Fruit fly (Drosophila melanogaster) whole organism, prepupa: ENCODE measurements around the gene CG10841.

Experiments used
- Blimp-1 ChIP-seq: fragments of 200-800 bp; sonication (Bioruptor generic); optimal IDR thresholded peaks from 3 replicates; lab custom pipeline; 2017; ENCODE audit warnings: missing biosample characterization, missing genetic modification characterization, mild to moderate bottlenecking, moderate library complexity, missing genetic modification reagents
- CG10631 ChIP-seq: fragments of 200-800 bp; sonication (Bioruptor generic); optimal IDR thresholded peaks from 2 replicates; lab custom pipeline; 2016; ENCODE audit warnings: missing biosample characterization, missing genetic modification characterization
- CG10669 ChIP-seq: fragments of 200-800 bp; sonication (Bioruptor generic); optimal IDR thresholded peaks from 3 replicates; lab custom pipeline; 2018; ENCODE audit warnings: missing biosample characterization, mild to moderate bottlenecking, missing genetic modification characterization, moderate library complexity
- CG11294 ChIP-seq: fragments of 200-800 bp; sonication (Bioruptor generic); IDR thresholded peaks from 2 replicates; pipeline ENCODE4 v1.3.6; 2022; ENCODE audit warnings: missing biosample characterization, missing genetic modification characterization
- CG11762 ChIP-seq: fragments of 200-800 bp; sonication (Bioruptor generic); optimal IDR thresholded peaks from 3 replicates; lab custom pipeline; 2016; ENCODE audit warnings: missing biosample characterization, missing genetic modification characterization; ENCODE audit not compliant: insufficient read depth
- CG11902 ChIP-seq: fragments of 200-800 bp; sonication (Bioruptor generic); optimal IDR thresholded peaks from 3 replicates; lab custom pipeline; 2016; ENCODE audit warnings: missing biosample characterization, missing genetic modification characterization
- CG15336 ChIP-seq: fragments of 200-800 bp; sonication (Bioruptor generic); IDR thresholded peaks from 2 replicates; pipeline ENCODE4 v1.3.6; 2022; ENCODE audit warnings: missing biosample characterization, missing genetic modification characterization
- CG1621 ChIP-seq: fragments of 200-800 bp; sonication (Bioruptor generic); optimal IDR thresholded peaks from 3 replicates; lab custom pipeline; 2018; ENCODE audit warnings: missing biosample characterization, mild to moderate bottlenecking, missing genetic modification characterization
- CG3032 ChIP-seq: fragments of 200-800 bp; optimal IDR thresholded peaks from 2 replicates; lab custom pipeline; 2019; ENCODE audit warnings: missing biosample characterization, mild to moderate bottlenecking, missing genetic modification characterization, moderate library complexity
- CG31627 ChIP-seq: fragments of 200-800 bp; sonication (Bioruptor generic); optimal IDR thresholded peaks from 3 replicates; lab custom pipeline; 2016; ENCODE audit warnings: missing biosample characterization, missing genetic modification characterization
- CG32006 ChIP-seq: fragments of 200-800 bp; sonication (Bioruptor generic); optimal IDR thresholded peaks from 3 replicates; lab custom pipeline; 2017; ENCODE audit warnings: missing biosample characterization, mild to moderate bottlenecking, missing genetic modification characterization
- CG34406 ChIP-seq: fragments of 200-800 bp; sonication (Bioruptor generic); optimal IDR thresholded peaks from 3 replicates; lab custom pipeline; 2016; ENCODE audit warnings: missing biosample characterization, missing genetic modification characterization
- CG6163 ChIP-seq: fragments of 200-800 bp; sonication (Bioruptor generic); IDR thresholded peaks from 3 replicates; pipeline ENCODE4 v1.3.6; 2022; ENCODE audit warnings: missing biosample characterization, missing genetic modification characterization
- CG6276 ChIP-seq: fragments of 200-800 bp; sonication (Bioruptor generic); optimal IDR thresholded peaks from 2 replicates; lab custom pipeline; 2017; ENCODE audit warnings: missing biosample characterization, mild to moderate bottlenecking, missing genetic modification characterization
- CG6792 ChIP-seq: fragments of 200-800 bp; sonication (Bioruptor generic); optimal IDR thresholded peaks from 3 replicates; lab custom pipeline; 2016; ENCODE audit warnings: missing biosample characterization, missing genetic modification characterization
- CG6854 ChIP-seq: fragments of 200-800 bp; sonication (Bioruptor generic); optimal IDR thresholded peaks from 2 replicates; lab custom pipeline; 2017; ENCODE audit warnings: missing biosample characterization, mild to moderate bottlenecking, missing genetic modification characterization
- CG7368 ChIP-seq: fragments of 200-800 bp; sonication (Bioruptor generic); optimal IDR thresholded peaks from 3 replicates; lab custom pipeline; 2016; ENCODE audit warnings: missing biosample characterization, missing genetic modification characterization
- CG8319 ChIP-seq: fragments of 200-800 bp; sonication (Bioruptor generic); optimal IDR thresholded peaks from 3 replicates; lab custom pipeline; 2016; ENCODE audit warnings: missing biosample characterization, missing genetic modification characterization
- CG8632 ChIP-seq: fragments of 200-800 bp; sonication (Bioruptor generic); optimal IDR thresholded peaks from 3 replicates; lab custom pipeline; 2016; ENCODE audit warnings: missing biosample characterization, missing genetic modification characterization
- Eip93F ChIP-seq: fragments of 200-800 bp; sonication (Bioruptor generic); optimal IDR thresholded peaks from 2 replicates; lab custom pipeline; 2016; ENCODE audit warnings: missing biosample characterization, mild to moderate bottlenecking, missing genetic modification characterization
- Ets96B ChIP-seq: fragments of 200-800 bp; optimal IDR thresholded peaks from 2 replicates; lab custom pipeline; 2019; ENCODE audit warnings: missing biosample characterization, mild to moderate bottlenecking, missing genetic modification characterization, moderate library complexity
- Gug ChIP-seq: fragments of 200-800 bp; sonication (Bioruptor generic); IDR thresholded peaks from 2 replicates; pipeline ENCODE4 v1.3.6; 2022; ENCODE audit warnings: missing biosample characterization, missing genetic modification characterization
- Hr38 ChIP-seq: sonication (Bioruptor generic); optimal IDR thresholded peaks from 2 replicates; lab custom pipeline; 2016; ENCODE audit warnings: missing biosample characterization, missing genetic modification characterization
- Hr4 ChIP-seq: fragments of 200-800 bp; sonication (Bioruptor generic); optimal IDR thresholded peaks from 3 replicates; lab custom pipeline; 2016; ENCODE audit warnings: missing biosample characterization, missing genetic modification characterization
- Lpt ChIP-seq: fragments of 200-800 bp; sonication (Bioruptor generic); optimal IDR thresholded peaks from 3 replicates; lab custom pipeline; 2016; ENCODE audit warnings: missing biosample characterization, missing genetic modification characterization
- Smox ChIP-seq: fragments of 200-800 bp; sonication (Bioruptor generic); optimal IDR thresholded peaks from 3 replicates; lab custom pipeline; 2016; ENCODE audit warnings: missing biosample characterization, missing genetic modification characterization
- Sox102F ChIP-seq: fragments of 200-800 bp; sonication (Bioruptor generic); optimal IDR thresholded peaks from 2 replicates; lab custom pipeline; 2016; ENCODE audit warnings: missing biosample characterization, mild to moderate bottlenecking, missing genetic modification characterization
- Sox14 ChIP-seq: fragments of 200-800 bp; sonication (Bioruptor generic); optimal IDR thresholded peaks from 3 replicates; lab custom pipeline; 2016; ENCODE audit warnings: missing biosample characterization, missing genetic modification characterization
- achi ChIP-seq: fragments of 200-800 bp; sonication (Bioruptor generic); optimal IDR thresholded peaks from 3 replicates; lab custom pipeline; 2016; ENCODE audit warnings: missing biosample characterization, missing genetic modification characterization
- acj6 ChIP-seq: fragments of 200-800 bp; sonication (Bioruptor generic); optimal IDR thresholded peaks from 3 replicates; lab custom pipeline; 2016; ENCODE audit warnings: missing biosample characterization, missing genetic modification characterization
- cyc ChIP-seq: fragments of 200-800 bp; sonication (Bioruptor generic); optimal IDR thresholded peaks from 3 replicates; lab custom pipeline; 2016; ENCODE audit warnings: missing biosample characterization, missing genetic modification characterization
- dac ChIP-seq: fragments of 200-800 bp; sonication (Bioruptor generic); optimal IDR thresholded peaks from 2 replicates; lab custom pipeline; 2017; ENCODE audit warnings: missing biosample characterization, mild to moderate bottlenecking, missing genetic modification characterization
- dsx ChIP-seq: fragments of 200-800 bp; optimal IDR thresholded peaks from 3 replicates; lab custom pipeline; 2019; ENCODE audit warnings: missing biosample characterization, mild to moderate bottlenecking, missing genetic modification characterization, moderate library complexity; ENCODE audit not compliant: poor library complexity, severe bottlenecking
- eg ChIP-seq: fragments of 200-800 bp; sonication (Bioruptor generic); IDR thresholded peaks from 3 replicates; pipeline ENCODE4 v1.3.6; 2022; ENCODE audit warnings: missing biosample characterization, missing genetic modification characterization
- esn ChIP-seq: fragments of 200-800 bp; sonication (Bioruptor generic); optimal IDR thresholded peaks from 2 replicates; lab custom pipeline; 2016; ENCODE audit warnings: missing biosample characterization, mild to moderate bottlenecking, missing genetic modification characterization, moderate library complexity
- fd59A ChIP-seq: fragments of 200-800 bp; sonication (Bioruptor generic); optimal IDR thresholded peaks from 2 replicates; lab custom pipeline; 2017; ENCODE audit warnings: missing biosample characterization, mild to moderate bottlenecking, missing genetic modification characterization, missing genetic modification reagents
- fd85E ChIP-seq: fragments of 200-800 bp; sonication (Bioruptor generic); optimal IDR thresholded peaks from 3 replicates; lab custom pipeline; 2016; ENCODE audit warnings: missing biosample characterization, missing genetic modification characterization
- lz ChIP-seq: fragments of 200-800 bp; sonication (Bioruptor generic); optimal IDR thresholded peaks from 3 replicates; lab custom pipeline; 2016; ENCODE audit warnings: missing biosample characterization, missing genetic modification characterization
- pdm3 ChIP-seq: fragments of 200-800 bp; sonication (Bioruptor generic); optimal IDR thresholded peaks from 3 replicates; lab custom pipeline; 2016; ENCODE audit warnings: missing biosample characterization, missing genetic modification characterization
- salr ChIP-seq, 2 experiments: fragments of 200-800 bp; sonication (Bioruptor generic); optimal IDR thresholded peaks; 3 replicates each; lab custom pipeline; 2016 to 2018; ENCODE audit warnings: missing biosample characterization in 2 of 2, missing genetic modification characterization in 2 of 2, mild to moderate bottlenecking in 1 of 2
- spab ChIP-seq: fragments of 200-800 bp; sonication (Bioruptor generic); optimal IDR thresholded peaks from 2 replicates; lab custom pipeline; 2017; ENCODE audit warnings: missing biosample characterization, mild to moderate bottlenecking, missing genetic modification characterization, missing genetic modification reagents
- topi ChIP-seq: fragments of 200-800 bp; sonication (Bioruptor generic); optimal IDR thresholded peaks from 3 replicates; lab custom pipeline; 2016; ENCODE audit warnings: missing biosample characterization, missing genetic modification characterization

The CG10841 gene

dm6 chr3R:13672898-13673297 lies 41.2 kb downstream of the CG10841 start:
- TF ChIP-seq eg (GFP tag; lab: Robert Waterston, UW) (no peak), Sox102F (GFP tag; lab: Kevin White, UChicago) (no peak), CG6854 (GFP tag; lab: Kevin White, UChicago) (no peak), Ets96B (tag; lab: Kevin White, UChicago) (no peak), cyc (GFP tag; lab: Kevin White, UChicago) (no peak), spab (GFP tag; lab: Kevin White, UChicago) (no peak), CG8632 (GFP tag; lab: Kevin White, UChicago) (no peak), topi (GFP tag; lab: Kevin White, UChicago) (no peak), CG11294 (GFP tag; lab: Robert Waterston, UW) (no peak), CG6792 (GFP tag; lab: Kevin White, UChicago) (no peak), Gug (no peak), pdm3 (GFP tag; lab: Kevin White, UChicago) (no peak), dsx (no peak), achi (GFP tag; lab: Kevin White, UChicago) (no peak), Hr38 (no peak), CG31627 (GFP tag; lab: Kevin White, UChicago) (no peak), CG10631 (GFP tag; lab: Kevin White, UChicago) (no peak), Sox14 (no peak), salr (GFP tag; optimal IDR thresholded peaks at IDR 0.05; lab: Kevin White, UChicago) (no peak), CG7368 (GFP tag; lab: Kevin White, UChicago) (no peak)

DNA sequence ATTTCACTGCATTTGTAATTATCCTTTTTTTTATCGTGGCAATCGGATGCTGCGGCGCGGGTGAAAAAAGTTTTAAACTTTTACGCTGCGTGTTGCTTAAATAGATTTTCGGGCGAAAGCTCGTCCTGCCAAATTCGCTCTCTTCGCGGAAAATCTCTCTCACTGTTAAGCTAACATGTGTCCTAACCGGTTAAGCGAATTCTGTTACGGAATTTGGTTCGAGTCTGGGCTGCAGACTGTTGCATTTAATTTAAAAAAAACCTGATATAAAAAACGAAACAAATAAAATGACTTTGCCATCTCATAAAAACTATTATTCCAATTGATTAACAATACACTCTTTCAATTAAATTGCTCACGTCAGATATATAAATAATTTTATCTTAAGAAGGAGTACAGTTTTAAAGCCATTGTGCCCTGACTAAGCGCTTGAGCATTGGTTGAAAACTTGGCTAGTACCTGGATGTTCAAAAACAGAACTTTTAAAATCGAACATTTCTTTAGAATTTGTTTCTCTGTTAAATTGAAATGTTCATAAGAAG lies 42.8 kb downstream of the CG10841 start, which contains the start of gene Task6:
Task6 (minus strand) TSS at position 51 of the 542 bp plus-strand sequence.
- TF ChIP-seq cyc (GFP tag; lab: Kevin White, UChicago) = no peak
- TF ChIP-seq fd59A = no peak
- no peak for TF ChIP-seq CG11762 (GFP tag; lab: Kevin White, UChicago)
- TF ChIP-seq CG6276 = no peak
- no peak for TF ChIP-seq Gug
- TF ChIP-seq pdm3 (GFP tag; lab: Kevin White, UChicago) = no peak
- TF ChIP-seq Sox14 = no peak
- TF ChIP-seq CG3032 = no peak

dm6 chr3R:13676137-13677086 lies 44.7 kb downstream of the CG10841 start, which contains the start of the genes Lkb1 and CG9588:
Gene Lkb1 (plus strand): TSS chr3R:13676549.
Gene CG9588 (minus strand): TSS chr3R:13676681.
- peak; percentile 63 for TF ChIP-seq dac
- peak; percentile 71 for TF ChIP-seq Sox102F (GFP tag; lab: Kevin White, UChicago)
- TF ChIP-seq CG1621 (tag; lab: Kevin White, UChicago) = peak; percentile 85
- peak; percentile 92 for TF ChIP-seq CG6163 (GFP tag; lab: Robert Waterston, UW)
- peak; percentile 68 for TF ChIP-seq CG8319 (GFP tag; lab: Kevin White, UChicago)
- no peak for TF ChIP-seq Hr38
- peak; percentile 60 for TF ChIP-seq spab (GFP tag; lab: Kevin White, UChicago)
- peak; percentile 88 for TF ChIP-seq Hr4 (GFP tag; lab: Kevin White, UChicago)
- TF ChIP-seq CG3032 = peak; percentile 59
- peak; percentile 61 for TF ChIP-seq CG8632 (GFP tag; lab: Kevin White, UChicago)
- no peak for TF ChIP-seq Smox (GFP tag; lab: Kevin White, UChicago)
- peak; percentile 80 for TF ChIP-seq Gug
- TF ChIP-seq eg (GFP tag; lab: Robert Waterston, UW) = peak; percentile 92
- TF ChIP-seq Eip93F (GFP tag; lab: Kevin White, UChicago) = no peak
- TF ChIP-seq Ets96B (tag; lab: Kevin White, UChicago) = peak; percentile 40
- TF ChIP-seq CG11294 (GFP tag; lab: Robert Waterston, UW) = peak; percentile 79
- TF ChIP-seq CG7368 (GFP tag; lab: Kevin White, UChicago) = peak; percentile 76
- peak; percentile 69 for TF ChIP-seq acj6 (GFP tag; lab: Kevin White, UChicago)
- peak; percentile 61 for TF ChIP-seq CG34406
- peak in 1 of 2 experiments; percentile 39 for TF ChIP-seq salr (GFP tag; optimal IDR thresholded peaks at IDR 0.05; lab: Kevin White, UChicago)
- TF ChIP-seq Sox14 = peak; percentile 78
- TF ChIP-seq Lpt (GFP tag; lab: Kevin White, UChicago) = peak; percentile 30
- peak; percentile 73 for TF ChIP-seq CG10669
- no peak for TF ChIP-seq fd85E (GFP tag; lab: Kevin White, UChicago)
- peak; percentile 78 for TF ChIP-seq topi (GFP tag; lab: Kevin White, UChicago)
- peak; percentile 10 for TF ChIP-seq CG6276
- peak; percentile 79 for TF ChIP-seq lz
- TF ChIP-seq CG32006 (GFP tag; lab: Kevin White, UChicago) = peak; percentile 81
- peak; percentile 13 for TF ChIP-seq Blimp-1 (GFP tag; lab: Kevin White, UChicago)
- peak; percentile 62 for TF ChIP-seq CG11902 (GFP tag; lab: Kevin White, UChicago)
- TF ChIP-seq CG15336 (GFP tag; lab: Robert Waterston, UW) = peak; percentile 77
- TF ChIP-seq esn (GFP tag; lab: Kevin White, UChicago) = peak; percentile 83
- peak; percentile 74 for TF ChIP-seq achi (GFP tag; lab: Kevin White, UChicago)
